Worm (Caenorhabditis elegans): ENCODE results near the gene ugt-45.
A peak's percentile ranks its signal among the peaks of the same experiment; 100 is the strongest.

Gene ugt-45

ce11 chrIV:3731430-3731829 is 19.5 kb downstream of the ugt-45 start:
- no peak for TF ChIP-seq tbx-37 (GFP tag; conservative IDR thresholded peaks at IDR 0.05)
- TF ChIP-seq ceh-36 (tag; optimal IDR thresholded peaks at IDR 0.05), result no peak
- no peak for TF ChIP-seq aly-1 (tag; optimal IDR thresholded peaks at IDR 0.05)

- TF ChIP-seq tbx-11 (GFP tag; IDR thresholded peaks at IDR 0.05) (no peak), hmg-4 (GFP tag; optimal IDR thresholded peaks at IDR 0.05) (peak; percentile 21), F13C5.2 (tag; optimal IDR thresholded peaks at IDR 0.05) (peak; percentile 78)
These were observed 25.1 kb downstream of the ugt-45 start, which contains the start of gene smgl-2 for ce11 chrIV:3725845-3726244. Gene smgl-2, plus strand, starts transcription at chrIV:3726164.

ce11 chrIV:3725361-3725760 is 25.5 kb downstream of the ugt-45 start, which contains the start of gene Y37E11AM.2:
Gene Y37E11AM.2, minus strand, starts transcription at chrIV:3725461.
- no peak for TF ChIP-seq flt-1 (GFP tag; IDR thresholded peaks at IDR 0.05)
- TF ChIP-seq tbx-37 (GFP tag; conservative IDR thresholded peaks at IDR 0.05), result no peak
- no peak for TF ChIP-seq scrt-1 (GFP tag; IDR thresholded peaks at IDR 0.05)
- no peak for TF ChIP-seq aly-1 (tag; optimal IDR thresholded peaks at IDR 0.05)
- TF ChIP-seq F13C5.2 (tag; optimal IDR thresholded peaks at IDR 0.05), result no peak
- no peak for TF ChIP-seq hnd-1 (tag; optimal IDR thresholded peaks at IDR 0.05)
- no peak for TF ChIP-seq pes-1 (GFP tag; IDR thresholded peaks at IDR 0.05)
- TF ChIP-seq tra-4 (tag; optimal IDR thresholded peaks at IDR 0.05), result no peak
- no peak for TF ChIP-seq hmg-4 (GFP tag; optimal IDR thresholded peaks at IDR 0.05)
- TF ChIP-seq hmbx-1 (tag; optimal IDR thresholded peaks at IDR 0.05), result no peak

DNA sequence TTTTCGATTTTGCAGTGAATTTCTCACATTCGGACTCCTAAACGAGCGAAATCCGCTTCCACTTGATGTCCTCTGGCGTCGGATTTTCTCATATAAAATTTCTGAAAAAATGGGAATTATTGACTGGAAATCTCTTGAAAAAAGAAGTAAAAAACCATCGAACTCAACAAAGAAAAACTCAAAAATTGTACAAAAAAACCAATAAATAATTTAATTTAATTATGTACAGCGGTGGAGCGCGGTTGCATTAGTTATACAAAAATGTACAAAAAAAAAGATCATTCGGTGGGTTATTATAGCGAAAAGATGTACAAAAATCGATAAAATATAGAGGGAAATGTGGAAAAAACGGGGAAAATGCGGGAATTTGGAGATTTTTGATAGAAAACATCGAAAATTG is 28.2 kb downstream of the ugt-45 start, which contains the start of gene Y37E11AM.4:
Y37E11AM.4 (minus strand) TSS at position 101 of the 400 bp plus-strand sequence.
- TF ChIP-seq hnd-1 (tag; optimal IDR thresholded peaks at IDR 0.05) (no peak), ets-7 (tag; optimal IDR thresholded peaks at IDR 0.05) (no peak), hmbx-1 (tag; optimal IDR thresholded peaks at IDR 0.05) (no peak), ama-1 (optimal IDR thresholded peaks at IDR 0.05) (no peak), pes-1 (GFP tag; IDR thresholded peaks at IDR 0.05) (no peak)

- no peak for TF ChIP-seq scrt-1 (GFP tag; IDR thresholded peaks at IDR 0.05)
- TF ChIP-seq aly-1 (tag; optimal IDR thresholded peaks at IDR 0.05), result no peak
- no peak for TF ChIP-seq tbx-11 (GFP tag; IDR thresholded peaks at IDR 0.05)
- TF ChIP-seq ama-1 (optimal IDR thresholded peaks at IDR 0.05), result no peak
- no peak for TF ChIP-seq hmbx-1 (tag; optimal IDR thresholded peaks at IDR 0.05)
- TF ChIP-seq ceh-36 (tag; optimal IDR thresholded peaks at IDR 0.05), result no peak
- no peak for TF ChIP-seq ets-7 (tag; optimal IDR thresholded peaks at IDR 0.05)
- no peak for TF ChIP-seq sea-1 (GFP tag; conservative IDR thresholded peaks at IDR 0.05)
- TF ChIP-seq hmg-4 (GFP tag; optimal IDR thresholded peaks at IDR 0.05), result no peak
- TF ChIP-seq flt-1 (GFP tag; IDR thresholded peaks at IDR 0.05), result no peak
- TF ChIP-seq B0310.2 (tag; optimal IDR thresholded peaks at IDR 0.05), result no peak
These were observed 28.9 kb downstream of the ugt-45 start for ce11 chrIV:3721973-3722372.

DNA sequence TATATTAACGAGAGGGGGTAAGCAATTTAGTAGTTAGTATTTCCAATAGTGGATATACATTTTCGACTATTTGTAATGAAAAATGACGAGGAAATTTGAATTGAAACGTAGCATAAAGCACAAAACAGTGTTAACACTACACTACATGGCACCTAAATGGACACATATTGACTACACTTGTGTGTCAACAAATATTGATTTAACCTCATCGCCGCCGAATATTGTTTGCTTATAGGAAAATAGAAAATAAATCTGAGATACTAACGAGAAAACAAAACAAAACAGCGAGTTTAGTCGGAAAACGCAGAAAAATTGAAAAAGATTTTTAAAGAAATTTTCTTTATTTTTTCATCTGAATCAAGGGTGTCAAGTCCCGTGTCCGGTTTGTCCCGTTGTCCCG is 30.3 kb downstream of the ugt-45 start:
- TF ChIP-seq tbx-11 (GFP tag; IDR thresholded peaks at IDR 0.05) (no peak), ets-7 (tag; optimal IDR thresholded peaks at IDR 0.05) (no peak), hnd-1 (tag; optimal IDR thresholded peaks at IDR 0.05) (no peak), pes-1 (GFP tag; IDR thresholded peaks at IDR 0.05) (no peak), tbx-37 (GFP tag; conservative IDR thresholded peaks at IDR 0.05) (no peak), hmg-4 (GFP tag; optimal IDR thresholded peaks at IDR 0.05) (no peak), tra-4 (tag; optimal IDR thresholded peaks at IDR 0.05) (no peak), sea-1 (GFP tag; conservative IDR thresholded peaks at IDR 0.05) (no peak), hmbx-1 (tag; optimal IDR thresholded peaks at IDR 0.05) (no peak), ceh-36 (tag; optimal IDR thresholded peaks at IDR 0.05) (no peak), scrt-1 (GFP tag; IDR thresholded peaks at IDR 0.05) (no peak), B0310.2 (tag; optimal IDR thresholded peaks at IDR 0.05) (no peak), aly-1 (tag; optimal IDR thresholded peaks at IDR 0.05) (no peak), ceh-13 (GFP tag; optimal IDR thresholded peaks at IDR 0.05) (no peak), F13C5.2 (tag; optimal IDR thresholded peaks at IDR 0.05) (no peak), flt-1 (GFP tag; IDR thresholded peaks at IDR 0.05) (no peak), ama-1 (optimal IDR thresholded peaks at IDR 0.05) (no peak)

- TF ChIP-seq aly-1 (tag; optimal IDR thresholded peaks at IDR 0.05), result no peak
- TF ChIP-seq ama-1 (optimal IDR thresholded peaks at IDR 0.05), result no peak
- TF ChIP-seq ceh-36 (tag; optimal IDR thresholded peaks at IDR 0.05), result no peak
- no peak for TF ChIP-seq ets-7 (tag; optimal IDR thresholded peaks at IDR 0.05)
- TF ChIP-seq B0310.2 (tag; optimal IDR thresholded peaks at IDR 0.05), result no peak
- no peak for TF ChIP-seq hmbx-1 (tag; optimal IDR thresholded peaks at IDR 0.05)
- TF ChIP-seq sea-1 (GFP tag; conservative IDR thresholded peaks at IDR 0.05), result no peak
These were observed 31.8 kb downstream of the ugt-45 start, which contains the start of gene Y37E11AM.3 for ce11 chrIV:3719057-3719456. Gene Y37E11AM.3, minus strand, starts transcription at chrIV:3719157.

DNA sequence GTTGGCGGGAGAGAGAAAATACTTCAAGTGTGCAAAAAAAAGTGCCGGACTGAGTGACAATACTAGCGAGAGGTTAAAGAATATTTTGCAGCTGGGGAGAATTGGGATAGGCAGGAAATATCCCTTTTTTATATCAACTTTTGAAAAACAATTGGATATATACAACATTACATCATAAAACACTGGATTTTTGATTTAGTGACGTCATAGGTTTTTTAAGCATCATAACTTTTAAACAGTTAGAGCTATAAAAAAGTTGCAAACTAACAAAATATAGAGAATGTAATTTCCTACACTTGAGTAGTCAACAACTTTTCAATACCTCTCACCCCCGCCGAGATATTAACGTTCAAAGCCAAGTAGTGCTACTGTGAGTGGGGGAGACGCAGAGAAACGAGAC is 40.2 kb downstream of the ugt-45 start:
- no peak for TF ChIP-seq tbx-37 (GFP tag; conservative IDR thresholded peaks at IDR 0.05)
- TF ChIP-seq pes-1 (GFP tag; IDR thresholded peaks at IDR 0.05), result no peak
- no peak for TF ChIP-seq ets-7 (tag; optimal IDR thresholded peaks at IDR 0.05)
- no peak for TF ChIP-seq F13C5.2 (tag; optimal IDR thresholded peaks at IDR 0.05)
- TF ChIP-seq ama-1 (optimal IDR thresholded peaks at IDR 0.05), result no peak
- TF ChIP-seq aly-1 (tag; optimal IDR thresholded peaks at IDR 0.05), result no peak
- TF ChIP-seq hmg-4 (GFP tag; optimal IDR thresholded peaks at IDR 0.05), result no peak
- TF ChIP-seq hmbx-1 (tag; optimal IDR thresholded peaks at IDR 0.05), result no peak
- no peak for TF ChIP-seq sea-1 (GFP tag; conservative IDR thresholded peaks at IDR 0.05)
- TF ChIP-seq scrt-1 (GFP tag; IDR thresholded peaks at IDR 0.05), result no peak

- TF ChIP-seq hmg-4 (GFP tag; optimal IDR thresholded peaks at IDR 0.05) (no peak), scrt-1 (GFP tag; IDR thresholded peaks at IDR 0.05) (no peak), F13C5.2 (tag; optimal IDR thresholded peaks at IDR 0.05) (no peak), hmbx-1 (tag; optimal IDR thresholded peaks at IDR 0.05) (no peak), aly-1 (tag; optimal IDR thresholded peaks at IDR 0.05) (no peak)
These were observed 41.7 kb downstream of the ugt-45 start, which contains the start of gene Y37E11AL.1 for ce11 chrIV:3709200-3709599. Gene Y37E11AL.1, plus strand, starts transcription at chrIV:3709500.
